Worm (Caenorhabditis elegans) whole organism, late embryonic: ENCODE measurements around the gene srw-123.

ENCODE experiments used
- T23F11.4 ChIP-seq: fragments of 200-800 bp; sonication (Bioruptor generic); optimal IDR thresholded peaks from 2 replicates; lab custom pipeline; 2018; ENCODE audit warnings: mild to moderate bottlenecking, missing genetic modification characterization, missing compliant biosample characterization
- ama-1 ChIP-seq: fragments of 150-350 bp; optimal IDR thresholded peaks from 2 replicates; lab custom pipeline; 2014
- ceh-45 ChIP-seq: fragments of 200-800 bp; sonication (Bioruptor generic); IDR thresholded peaks from 2 replicates; pipeline ENCODE4 v1.3.6; 2022; ENCODE audit warnings: missing genetic modification reagents, missing genetic modification characterization, missing compliant biosample characterization
- dve-1 ChIP-seq: sonication (generic microtip); optimal IDR thresholded peaks from 2 replicates; lab custom pipeline; 2017; ENCODE audit warnings: antibody characterized with exemption, mild to moderate bottlenecking, missing genetic modification characterization, missing compliant biosample characterization
- elt-2 ChIP-seq: sonication (generic microtip); optimal IDR thresholded peaks from 2 replicates; lab custom pipeline; 2016; ENCODE audit warnings: missing genetic modification reagents, missing genetic modification characterization, missing compliant biosample characterization
- fkh-10 ChIP-seq: fragments of 150-350 bp; optimal IDR thresholded peaks from 2 replicates; lab custom pipeline; 2014; ENCODE audit warnings: missing biosample characterization, missing genetic modification reagents, missing genetic modification characterization
- fkh-6 ChIP-seq: sonication (generic microtip); optimal IDR thresholded peaks from 2 replicates; lab custom pipeline; 2016; ENCODE audit warnings: missing genetic modification characterization, missing compliant biosample characterization
- nfya-1 ChIP-seq: sonication (generic microtip); optimal IDR thresholded peaks from 2 replicates; lab custom pipeline; 2017; ENCODE audit warnings: missing genetic modification characterization, mild to moderate bottlenecking, missing compliant biosample characterization, antibody characterized with exemption, moderate library complexity
- tbx-2 ChIP-seq: sonication (generic microtip); optimal IDR thresholded peaks from 2 replicates; lab custom pipeline; 2016; ENCODE audit warnings: missing genetic modification characterization, missing compliant biosample characterization

ce11 chrV:2991485-2991884 lies 16.3 kb upstream of the srw-123 start, which contains the start of gene srw-121:
- TF ChIP-seq fkh-10 (GFP tag; lab: Kevin White, UChicago) (no peak), nfya-1 (tag; lab: Kevin White, UChicago) (no peak), ama-1 (no peak), elt-2 (no peak), tbx-2 (tag; lab: Kevin White, UChicago) (no peak), dve-1 (tag; lab: Kevin White, UChicago) (no peak), fkh-6 (tag; lab: Kevin White, UChicago) (no peak), T23F11.4 (GFP tag; lab: Kevin White, UChicago) (no peak), ceh-45 (GFP tag; lab: Robert Waterston, UW) (no peak)
